Fruit fly (Drosophila melanogaster): ENCODE results near the gene Cralbp.

Cralbp gene

dm6 chr3L:5786604-5787003 is at the start of gene Cralbp:
Cralbp (minus strand) TSS chr3L:5786718.
- TF ChIP-seq psq (optimal IDR thresholded peaks at IDR 0.05) (no peak), CG8478 (optimal IDR thresholded peaks at IDR 0.05) (no peak), EcR (GFP tag; optimal IDR thresholded peaks at IDR 0.05) (no peak)

dm6 chr3L:5835887-5836646 is 49.5 kb upstream of the Cralbp start:
- no peak for TF ChIP-seq psq (optimal IDR thresholded peaks at IDR 0.05)
- TF ChIP-seq Dll (optimal IDR thresholded peaks at IDR 0.05): no peak
- no peak for TF ChIP-seq EcR (GFP tag; optimal IDR thresholded peaks at IDR 0.05)
- no peak for TF ChIP-seq CG8478 (optimal IDR thresholded peaks at IDR 0.05)
- TF ChIP-seq pan (optimal IDR thresholded peaks at IDR 0.05): no peak

- no peak for TF ChIP-seq pan (optimal IDR thresholded peaks at IDR 0.05)
Measured at dm6 chr3L:5835431-5835830, 48.9 kb upstream of the Cralbp start.

- no peak for TF ChIP-seq usp (GFP tag; optimal IDR thresholded peaks at IDR 0.05)
- TF ChIP-seq pan (optimal IDR thresholded peaks at IDR 0.05): no peak
- TF ChIP-seq EcR (GFP tag; optimal IDR thresholded peaks at IDR 0.05): no peak
- TF ChIP-seq CG8478 (optimal IDR thresholded peaks at IDR 0.05): no peak
- no peak for TF ChIP-seq psq (optimal IDR thresholded peaks at IDR 0.05)
- no peak for TF ChIP-seq Dll (optimal IDR thresholded peaks at IDR 0.05)
Measured at dm6 chr3L:5834798-5835197, 48.3 kb upstream of the Cralbp start.

dm6 chr3L:5834245-5834644 is 47.7 kb upstream of the Cralbp start:
- TF ChIP-seq Dll (optimal IDR thresholded peaks at IDR 0.05) (no peak), CG8478 (optimal IDR thresholded peaks at IDR 0.05) (no peak), pan (optimal IDR thresholded peaks at IDR 0.05) (no peak), usp (GFP tag; optimal IDR thresholded peaks at IDR 0.05) (no peak), psq (optimal IDR thresholded peaks at IDR 0.05) (no peak), EcR (GFP tag; optimal IDR thresholded peaks at IDR 0.05) (no peak)

dm6 chr3L:5833761-5834160 is 47.2 kb upstream of the Cralbp start:
- TF ChIP-seq EcR (GFP tag; optimal IDR thresholded peaks at IDR 0.05) (no peak), pan (optimal IDR thresholded peaks at IDR 0.05) (no peak), Dll (optimal IDR thresholded peaks at IDR 0.05) (no peak), CG8478 (optimal IDR thresholded peaks at IDR 0.05) (no peak), usp (GFP tag; optimal IDR thresholded peaks at IDR 0.05) (no peak), psq (optimal IDR thresholded peaks at IDR 0.05) (no peak)

dm6 chr3L:5831890-5832289 is 45.4 kb upstream of the Cralbp start:
- TF ChIP-seq EcR (GFP tag; optimal IDR thresholded peaks at IDR 0.05) (no peak), usp (GFP tag; optimal IDR thresholded peaks at IDR 0.05) (no peak), Dll (optimal IDR thresholded peaks at IDR 0.05) (no peak), psq (optimal IDR thresholded peaks at IDR 0.05) (no peak), pan (optimal IDR thresholded peaks at IDR 0.05) (no peak), CG8478 (optimal IDR thresholded peaks at IDR 0.05) (no peak)

- TF ChIP-seq Dll (optimal IDR thresholded peaks at IDR 0.05) (no peak), EcR (GFP tag; optimal IDR thresholded peaks at IDR 0.05) (no peak), pan (optimal IDR thresholded peaks at IDR 0.05) (no peak), CG8478 (optimal IDR thresholded peaks at IDR 0.05) (no peak), psq (optimal IDR thresholded peaks at IDR 0.05) (no peak), usp (GFP tag; optimal IDR thresholded peaks at IDR 0.05) (no peak)
Measured at dm6 chr3L:5830649-5831048, 44.1 kb upstream of the Cralbp start.

dm6 chr3L:5828684-5829083 is 42.2 kb upstream of the Cralbp start:
- TF ChIP-seq EcR (GFP tag; optimal IDR thresholded peaks at IDR 0.05): no peak
- no peak for TF ChIP-seq CG8478 (optimal IDR thresholded peaks at IDR 0.05)
- TF ChIP-seq pan (optimal IDR thresholded peaks at IDR 0.05): no peak
- TF ChIP-seq psq (optimal IDR thresholded peaks at IDR 0.05): no peak
- no peak for TF ChIP-seq Dll (optimal IDR thresholded peaks at IDR 0.05)
- TF ChIP-seq usp (GFP tag; optimal IDR thresholded peaks at IDR 0.05): no peak

- TF ChIP-seq pan (optimal IDR thresholded peaks at IDR 0.05) (no peak), CG8478 (optimal IDR thresholded peaks at IDR 0.05) (no peak), Dll (optimal IDR thresholded peaks at IDR 0.05) (no peak), psq (optimal IDR thresholded peaks at IDR 0.05) (no peak), EcR (GFP tag; optimal IDR thresholded peaks at IDR 0.05) (no peak), usp (GFP tag; optimal IDR thresholded peaks at IDR 0.05) (no peak)
Measured at dm6 chr3L:5828275-5828674, 41.8 kb upstream of the Cralbp start.

- TF ChIP-seq EcR (GFP tag; optimal IDR thresholded peaks at IDR 0.05) (no peak), CG8478 (optimal IDR thresholded peaks at IDR 0.05) (no peak), usp (GFP tag; optimal IDR thresholded peaks at IDR 0.05) (no peak), psq (optimal IDR thresholded peaks at IDR 0.05) (no peak)
Measured at dm6 chr3L:5825483-5825882, 39.0 kb upstream of the Cralbp start.

dm6 chr3L:5823763-5824445 is 37.4 kb upstream of the Cralbp start:
- TF ChIP-seq usp (GFP tag; optimal IDR thresholded peaks at IDR 0.05) (no peak), pan (optimal IDR thresholded peaks at IDR 0.05) (no peak), CG8478 (optimal IDR thresholded peaks at IDR 0.05) (no peak), EcR (GFP tag; optimal IDR thresholded peaks at IDR 0.05) (no peak), psq (optimal IDR thresholded peaks at IDR 0.05) (no peak), Dll (optimal IDR thresholded peaks at IDR 0.05) (no peak)

dm6 chr3L:5821506-5821905 is 35.0 kb upstream of the Cralbp start:
- TF ChIP-seq Dll (optimal IDR thresholded peaks at IDR 0.05) (no peak), EcR (GFP tag; optimal IDR thresholded peaks at IDR 0.05) (no peak), pan (optimal IDR thresholded peaks at IDR 0.05) (no peak), psq (optimal IDR thresholded peaks at IDR 0.05) (no peak), usp (GFP tag; optimal IDR thresholded peaks at IDR 0.05) (no peak), CG8478 (optimal IDR thresholded peaks at IDR 0.05) (no peak)
